Fruit fly (Drosophila melanogaster) whole organism, embryonic: Measurements from ENCODE around the gene bbg.
A peak's percentile ranks its signal among the peaks of the same experiment; 100 is the strongest.

Experiments used
- ATbp ChIP-seq: fragments of 200-800 bp; sonication (Bioruptor generic); optimal IDR thresholded peaks from 2 replicates; lab custom pipeline; 2017; ENCODE audit warnings: missing biosample characterization, mild to moderate bottlenecking, missing genetic modification characterization, missing genetic modification reagents
- Atf6 ChIP-seq: fragments of 200-800 bp; sonication (Bioruptor generic); IDR thresholded peaks from 2 replicates; pipeline ENCODE4 v1.3.6; 2022; ENCODE audit warnings: missing biosample characterization, missing genetic modification characterization
- CG10959 ChIP-seq: fragments of 200-800 bp; sonication (Bioruptor generic); IDR thresholded peaks from 2 replicates; pipeline ENCODE4 v1.3.6; 2022; ENCODE audit warnings: missing biosample characterization, missing genetic modification characterization
- CG11723 ChIP-seq: fragments of 200-800 bp; sonication (Bioruptor generic); optimal IDR thresholded peaks from 2 replicates; lab custom pipeline; 2017; ENCODE audit warnings: missing biosample characterization, mild to moderate bottlenecking, missing genetic modification characterization
- CG12744 ChIP-seq: fragments of 200-800 bp; sonication (Bioruptor generic); optimal IDR thresholded peaks from 2 replicates; lab custom pipeline; 2016; ENCODE audit warnings: missing biosample characterization, missing genetic modification characterization
- CG13775 ChIP-seq: fragments of 200-800 bp; sonication (Bioruptor generic); optimal IDR thresholded peaks from 3 replicates; lab custom pipeline; 2017; ENCODE audit warnings: missing biosample characterization, mild to moderate bottlenecking, missing genetic modification characterization
- CG14441 ChIP-seq: fragments of 200-800 bp; sonication (Bioruptor generic); IDR thresholded peaks from 2 replicates; pipeline ENCODE4 v1.3.6; 2022; ENCODE audit warnings: missing biosample characterization, missing genetic modification characterization
- CG14710 ChIP-seq: fragments of 200-800 bp; sonication (Bioruptor generic); optimal IDR thresholded peaks from 3 replicates; lab custom pipeline; 2019; ENCODE audit warnings: missing biosample characterization, mild to moderate bottlenecking, missing genetic modification characterization, moderate library complexity
- CG14860 ChIP-seq: fragments of 200-800 bp; sonication (Bioruptor generic); IDR thresholded peaks from 3 replicates; pipeline ENCODE4 v1.3.6; 2022; ENCODE audit warnings: missing biosample characterization, missing genetic modification characterization; ENCODE audit not compliant: partially characterized antibody
- CG1832 ChIP-seq: fragments of 200-800 bp; sonication (Bioruptor generic); optimal IDR thresholded peaks from 2 replicates; lab custom pipeline; 2017; ENCODE audit warnings: missing biosample characterization, mild to moderate bottlenecking, missing genetic modification characterization, inconsistent platforms
- CG2202 ChIP-seq: fragments of 200-800 bp; sonication (Bioruptor generic); optimal IDR thresholded peaks from 2 replicates; lab custom pipeline; 2018; ENCODE audit warnings: missing biosample characterization, mild to moderate bottlenecking, missing genetic modification characterization
- CG30020 ChIP-seq: fragments of 200-800 bp; optimal IDR thresholded peaks from 2 replicates; lab custom pipeline; 2019; ENCODE audit warnings: missing biosample characterization, mild to moderate bottlenecking, missing genetic modification characterization, moderate library complexity
- CG4360 ChIP-seq: fragments of 200-800 bp; sonication (Bioruptor generic); IDR thresholded peaks from 2 replicates; pipeline ENCODE4 v1.3.6; 2022; ENCODE audit warnings: missing biosample characterization, missing genetic modification characterization
- CG43689 ChIP-seq: fragments of 200-800 bp; sonication (Bioruptor generic); IDR thresholded peaks from 2 replicates; pipeline ENCODE4 v1.3.6; 2022; ENCODE audit warnings: missing biosample characterization, missing genetic modification characterization
- CG4707 ChIP-seq: fragments of 200-800 bp; sonication (Bioruptor generic); optimal IDR thresholded peaks from 2 replicates; lab custom pipeline; 2018; ENCODE audit warnings: missing biosample characterization, mild to moderate bottlenecking, missing genetic modification characterization, moderate library complexity
- CG4854 ChIP-seq: fragments of 200-800 bp; sonication (Bioruptor generic); optimal IDR thresholded peaks from 2 replicates; lab custom pipeline; 2016; ENCODE audit warnings: missing biosample characterization, missing genetic modification characterization, inconsistent platforms
- CG5953 ChIP-seq: fragments of 200-800 bp; sonication (Bioruptor generic); IDR thresholded peaks from 2 replicates; pipeline ENCODE4 v1.3.6; 2022; ENCODE audit warnings: missing biosample characterization, missing genetic modification characterization
- CG7372 ChIP-seq: fragments of 200-800 bp; sonication (Bioruptor generic); IDR thresholded peaks from 2 replicates; pipeline ENCODE4 v1.3.6; 2022; ENCODE audit warnings: missing biosample characterization, missing genetic modification characterization
- CG9609 ChIP-seq: fragments of 200-800 bp; sonication (Bioruptor generic); optimal IDR thresholded peaks from 3 replicates; lab custom pipeline; 2016; ENCODE audit warnings: missing biosample characterization, missing genetic modification characterization
- Dll ChIP-seq: fragments of 200-800 bp; sonication (Bioruptor generic); IDR thresholded peaks from 4 replicates; pipeline ENCODE4 v1.3.6; 2022; ENCODE audit warnings: missing biosample characterization, missing genetic modification characterization; ENCODE audit not compliant: partially characterized antibody
- Fer1 ChIP-seq: fragments of 200-800 bp; sonication (Bioruptor generic); optimal IDR thresholded peaks from 2 replicates; lab custom pipeline; 2017; ENCODE audit warnings: missing biosample characterization, mild to moderate bottlenecking, missing genetic modification characterization
- Fer2 ChIP-seq: fragments of 200-800 bp; sonication (Bioruptor generic); optimal IDR thresholded peaks from 2 replicates; lab custom pipeline; 2018; ENCODE audit warnings: missing biosample characterization, mild to moderate bottlenecking, missing genetic modification characterization, moderate library complexity
- Lim3 ChIP-seq: fragments of 200-800 bp; sonication (Bioruptor generic); IDR thresholded peaks from 2 replicates; pipeline ENCODE4 v1.3.6; 2022; ENCODE audit warnings: missing biosample characterization, missing genetic modification characterization
- Lpt ChIP-seq: fragments of >200 bp; optimal IDR thresholded peaks from 2 replicates; lab custom pipeline; 2018; ENCODE audit warnings: missing biosample characterization, missing genetic modification characterization
- NK7.1 ChIP-seq: fragments of 200-800 bp; sonication (Bioruptor generic); optimal IDR thresholded peaks from 3 replicates; lab custom pipeline; 2016; ENCODE audit warnings: missing biosample characterization, missing genetic modification characterization
- Nf-YA ChIP-seq: fragments of 200-800 bp; sonication (Bioruptor generic); IDR thresholded peaks from 2 replicates; pipeline ENCODE4 v1.3.6; 2022; ENCODE audit warnings: missing biosample characterization, missing genetic modification characterization
- Poxn ChIP-seq: fragments of 200-800 bp; sonication (Bioruptor generic); IDR thresholded peaks from 2 replicates; pipeline ENCODE4 v1.3.6; 2022; ENCODE audit warnings: missing biosample characterization, missing genetic modification characterization
- Rfx ChIP-seq: fragments of 200-800 bp; sonication (Bioruptor generic); IDR thresholded peaks from 2 replicates; pipeline ENCODE4 v1.3.6; 2022; ENCODE audit warnings: missing biosample characterization, missing genetic modification characterization
- Sox102F ChIP-seq: fragments of 200-800 bp; sonication (Bioruptor generic); optimal IDR thresholded peaks from 2 replicates; lab custom pipeline; 2018; ENCODE audit warnings: missing biosample characterization, mild to moderate bottlenecking, missing genetic modification characterization, moderate library complexity
- Sry-δ ChIP-seq: fragments of 200-800 bp; sonication (Bioruptor generic); optimal IDR thresholded peaks from 2 replicates; lab custom pipeline; 2016; ENCODE audit warnings: missing biosample characterization, missing genetic modification characterization
- bigmax ChIP-seq: fragments of 200-800 bp; sonication (Bioruptor generic); optimal IDR thresholded peaks from 2 replicates; lab custom pipeline; 2018; ENCODE audit warnings: missing biosample characterization, mild to moderate bottlenecking, missing genetic modification characterization
- br ChIP-seq: fragments of >200 bp; optimal IDR thresholded peaks from 2 replicates; lab custom pipeline; 2017
- chn ChIP-seq: fragments of 200-800 bp; sonication (Bioruptor generic); optimal IDR thresholded peaks from 2 replicates; lab custom pipeline; 2016; ENCODE audit warnings: missing biosample characterization, missing genetic modification characterization
- cwo ChIP-seq: fragments of 200-800 bp; sonication (Bioruptor generic); optimal IDR thresholded peaks from 3 replicates; lab custom pipeline; 2017; ENCODE audit warnings: missing biosample characterization, missing genetic modification characterization, mild to moderate bottlenecking, moderate library complexity, missing genetic modification reagents
- dan ChIP-seq: fragments of 200-800 bp; sonication (Bioruptor generic); IDR thresholded peaks from 2 replicates; pipeline ENCODE4 v1.3.6; 2022; ENCODE audit warnings: missing biosample characterization, missing genetic modification characterization
- dati ChIP-seq: fragments of 200-800 bp; sonication (Bioruptor generic); IDR thresholded peaks from 2 replicates; pipeline ENCODE4 v1.3.6; 2022; ENCODE audit warnings: missing biosample characterization, missing genetic modification characterization
- dimm ChIP-seq: fragments of 200-800 bp; sonication (Bioruptor generic); IDR thresholded peaks from 2 replicates; pipeline ENCODE4 v1.3.6; 2022; ENCODE audit warnings: missing biosample characterization, missing genetic modification characterization
- dmrt11E ChIP-seq: fragments of 200-800 bp; sonication (Bioruptor generic); optimal IDR thresholded peaks from 3 replicates; lab custom pipeline; 2018; ENCODE audit warnings: missing biosample characterization, mild to moderate bottlenecking, missing genetic modification characterization, moderate library complexity
- dysf ChIP-seq: fragments of 200-800 bp; sonication (Bioruptor generic); IDR thresholded peaks from 3 replicates; pipeline ENCODE4 v1.3.6; 2022; ENCODE audit warnings: missing biosample characterization, missing genetic modification characterization
- eyg ChIP-seq: fragments of 200-800 bp; sonication (Bioruptor generic); optimal IDR thresholded peaks from 3 replicates; lab custom pipeline; 2016; ENCODE audit warnings: missing biosample characterization, missing genetic modification characterization
- fd102C ChIP-seq: fragments of 200-800 bp; sonication (Bioruptor generic); optimal IDR thresholded peaks from 2 replicates; lab custom pipeline; 2018; ENCODE audit warnings: missing biosample characterization, mild to moderate bottlenecking, missing genetic modification characterization, moderate library complexity
- jigr1 ChIP-seq: fragments of 200-800 bp; sonication (Bioruptor generic); IDR thresholded peaks from 3 replicates; pipeline ENCODE4 v1.3.6; 2022; ENCODE audit warnings: missing biosample characterization, missing genetic modification characterization
- lab ChIP-seq: fragments of 200-800 bp; sonication (Bioruptor generic); optimal IDR thresholded peaks from 3 replicates; lab custom pipeline; 2017; ENCODE audit warnings: missing biosample characterization, missing genetic modification characterization, mild to moderate bottlenecking, moderate library complexity, missing genetic modification reagents
- pb ChIP-seq: fragments of 200-800 bp; sonication (Bioruptor generic); optimal IDR thresholded peaks from 3 replicates; lab custom pipeline; 2016; ENCODE audit warnings: missing biosample characterization, missing genetic modification characterization
- ranshi ChIP-seq: fragments of 200-800 bp; sonication (Bioruptor generic); IDR thresholded peaks from 2 replicates; pipeline ENCODE4 v1.3.6; 2022; ENCODE audit warnings: missing biosample characterization, missing genetic modification characterization
- shn ChIP-seq: fragments of 200-800 bp; sonication (Bioruptor generic); optimal IDR thresholded peaks from 3 replicates; lab custom pipeline; 2016; ENCODE audit warnings: missing biosample characterization, missing genetic modification characterization
- sqz ChIP-seq: fragments of 200-800 bp; sonication (Bioruptor generic); optimal IDR thresholded peaks from 3 replicates; lab custom pipeline; 2018; ENCODE audit warnings: missing biosample characterization, mild to moderate bottlenecking, missing genetic modification characterization
- tgo ChIP-seq: fragments of 200-800 bp; sonication (Bioruptor generic); IDR thresholded peaks from 3 replicates; pipeline ENCODE4 v1.3.6; 2022; ENCODE audit warnings: missing biosample characterization, missing genetic modification characterization
- twi ChIP-seq: fragments of 200-800 bp; optimal IDR thresholded peaks from 2 replicates; lab custom pipeline; 2019; ENCODE audit warnings: missing biosample characterization, mild to moderate bottlenecking, missing genetic modification characterization, moderate library complexity
- usp ChIP-seq: fragments of >200 bp; optimal IDR thresholded peaks from 2 replicates; lab custom pipeline; 2017; ENCODE audit warnings: missing biosample characterization, missing genetic modification characterization

bbg gene

DNA sequence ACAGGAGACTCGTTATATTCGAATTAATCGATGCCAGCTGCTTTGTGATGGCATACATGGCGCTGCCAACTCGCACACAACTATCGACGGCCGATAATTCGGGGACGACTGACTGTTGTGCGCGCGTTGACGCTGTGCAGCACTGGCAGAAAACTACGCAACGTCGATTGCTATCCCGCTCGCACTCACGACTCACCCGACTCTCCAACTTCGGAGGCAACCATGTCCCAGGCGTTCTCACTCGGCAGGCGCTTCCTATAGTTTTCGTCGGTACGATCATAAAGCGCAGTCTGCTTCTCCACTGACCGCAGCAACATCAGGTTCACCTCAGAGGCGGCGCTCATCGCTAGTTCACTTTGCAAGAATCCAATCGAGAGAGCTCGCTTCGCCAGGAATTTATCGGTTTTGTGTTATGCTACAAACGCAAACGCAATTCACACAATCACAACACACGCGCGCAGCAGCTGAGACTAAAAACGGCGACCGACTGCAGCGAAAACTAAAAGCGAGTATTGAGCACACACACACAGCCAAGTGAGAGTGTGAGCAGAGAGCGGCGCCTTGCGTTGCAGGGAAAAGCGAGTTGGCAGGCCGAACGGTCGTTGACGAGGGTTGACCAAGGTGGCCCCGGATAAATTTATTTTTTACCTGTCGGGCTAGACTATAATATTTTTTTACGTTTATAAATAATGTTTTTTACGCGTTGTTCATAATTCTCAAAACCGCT lies 126.5 kb downstream of the bbg start, which contains the start of gene stwl (continued):
- TF ChIP-seq br (lab: Kevin White, UChicago) (no peak), ranshi (GFP tag; lab: Robert Waterston, UW) (peak; percentile 55), CG5953 (GFP tag; lab: Robert Waterston, UW) (no peak), CG30020 (tag; lab: Kevin White, UChicago) (no peak), Fer2 (tag; lab: Kevin White, UChicago) (peak; percentile 25), Rfx (GFP tag; lab: Robert Waterston, UW) (no peak; the same call in 1 of the 2 replicates), NK7.1 (peak; percentile 25), CG14710 (tag; lab: Kevin White, UChicago) (peak; percentile 7), Atf6 (GFP tag; lab: Robert Waterston, UW) (no peak; the same call in 1 of the 2 replicates), CG2202 (tag; lab: Kevin White, UChicago) (no peak), cwo (GFP tag; lab: Kevin White, UChicago) (no peak), CG10959 (GFP tag; lab: Robert Waterston, UW) (peak; percentile 46; the same call in 1 of the 2 replicates), chn (peak; percentile 52), sqz (no peak), Dll (GFP tag; lab: Robert Waterston, UW) (peak; percentile 78), bigmax (GFP tag; lab: Kevin White, UChicago) (peak; percentile 29), CG14441 (GFP tag; lab: Robert Waterston, UW) (peak; percentile 34; the same call in 1 of the 2 replicates), dan (GFP tag; lab: Robert Waterston, UW) (no peak), dmrt11E (no peak), CG13775 (GFP tag; lab: Kevin White, UChicago) (no peak), CG43689 (GFP tag; lab: Robert Waterston, UW) (no peak), Nf-YA (no peak), CG4854 (GFP tag; lab: Kevin White, UChicago) (peak; percentile 7), shn (GFP tag; lab: Kevin White, UChicago) (peak; percentile 59), fd102C (no peak), usp (GFP tag; lab: Kevin White, UChicago) (no peak), eyg (GFP tag; lab: Kevin White, UChicago) (peak; percentile 9), CG4360 (GFP tag; lab: Robert Waterston, UW) (no peak), jigr1 (GFP tag; lab: Robert Waterston, UW) (no peak; the same call in 1 of the 3 replicates), Sry-δ (GFP tag; lab: Kevin White, UChicago) (peak; percentile 87), CG1832 (peak; percentile 75), Lpt (GFP tag; lab: Kevin White, UChicago) (no peak), CG4707 (GFP tag; lab: Kevin White, UChicago) (no peak), CG9609 (GFP tag; lab: Kevin White, UChicago) (peak; percentile 65), Fer1 (GFP tag; lab: Kevin White, UChicago) (peak; percentile 56), Poxn (GFP tag; lab: Robert Waterston, UW) (no peak), CG12744 (no peak), Lim3 (GFP tag; lab: Robert Waterston, UW) (no peak), dysf (GFP tag; lab: Robert Waterston, UW) (peak; percentile 32; the same call in 1 of the 3 replicates), ATbp (GFP tag; lab: Kevin White, UChicago) (peak; percentile 20), tgo (GFP tag; lab: Robert Waterston, UW) (no peak; the same call in 2 of the 3 replicates), CG7372 (GFP tag; lab: Robert Waterston, UW) (0 out of 2 replicates have a peak, but pooled peaks have one; percentile 22), dimm (no peak), pb (peak; percentile 54), lab (GFP tag; lab: Kevin White, UChicago) (peak; percentile 67), CG11723 (GFP tag; lab: Kevin White, UChicago) (no peak), CG14860 (GFP tag; lab: Robert Waterston, UW) (peak; percentile 76), Sox102F (GFP tag; lab: Kevin White, UChicago) (peak; percentile 21), dati (no peak), twi (peak; percentile 2)
